Fruit fly (Drosophila melanogaster): ENCODE data around the gene CG11626.

dm6 chr3R:19369060-19369459 is 39.6 kb upstream of the CG11626 start:
- TF ChIP-seq CG16815 (GFP tag; optimal IDR thresholded peaks at IDR 0.05), result no peak
- no peak for TF ChIP-seq Abd-B (GFP tag; optimal IDR thresholded peaks at IDR 0.05)
- no peak for TF ChIP-seq ash1 (GFP tag; optimal IDR thresholded peaks at IDR 0.05)
- no peak for TF ChIP-seq abd-A (tag; optimal IDR thresholded peaks at IDR 0.05)
- no peak for TF ChIP-seq Meics (GFP tag; optimal IDR thresholded peaks at IDR 0.05)
- TF ChIP-seq dmrt11E (tag; optimal IDR thresholded peaks at IDR 0.05), result no peak
- no peak for TF ChIP-seq CG1647 (GFP tag; optimal IDR thresholded peaks at IDR 0.05)
